Fruit fly (Drosophila melanogaster) whole organism, pupa: ENCODE results near the gene CG11771.

Experiments used
- CG14655 ChIP-seq: fragments of 200-800 bp; sonication (Bioruptor generic); optimal IDR thresholded peaks from 3 replicates; lab custom pipeline; 2017; ENCODE audit warnings: mild to moderate bottlenecking, missing biosample characterization, missing genetic modification reagents, missing genetic modification characterization
- CG34367 ChIP-seq: fragments of 200-800 bp; sonication (Bioruptor generic); optimal IDR thresholded peaks from 2 replicates; lab custom pipeline; 2018; ENCODE audit warnings: missing biosample characterization, mild to moderate bottlenecking, missing genetic modification characterization
- CG4496 ChIP-seq: fragments of 200-800 bp; sonication (Bioruptor generic); IDR thresholded peaks from 3 replicates; pipeline ENCODE4 v1.3.6; 2022; ENCODE audit warnings: missing biosample characterization, missing genetic modification characterization
- CG8159 ChIP-seq: fragments of 200-800 bp; sonication (Bioruptor generic); optimal IDR thresholded peaks from 3 replicates; lab custom pipeline; 2018; ENCODE audit warnings: missing biosample characterization, mild to moderate bottlenecking, missing genetic modification characterization, moderate library complexity
- CG8301 ChIP-seq: fragments of 200-800 bp; sonication (Bioruptor generic); optimal IDR thresholded peaks from 2 replicates; lab custom pipeline; 2018; ENCODE audit warnings: missing biosample characterization, mild to moderate bottlenecking, missing genetic modification characterization
- CG9948 ChIP-seq: fragments of 200-800 bp; sonication (Bioruptor generic); optimal IDR thresholded peaks from 2 replicates; lab custom pipeline; 2018; ENCODE audit warnings: missing biosample characterization, mild to moderate bottlenecking, missing genetic modification characterization, moderate library complexity
- EcR ChIP-seq: fragments of 200-800 bp; sonication (Bioruptor generic); optimal IDR thresholded peaks from 3 replicates; lab custom pipeline; 2019; ENCODE audit warnings: missing biosample characterization, missing genetic modification characterization, mild to moderate bottlenecking, moderate library complexity, missing genetic modification reagents
- Ets98B ChIP-seq: fragments of 200-800 bp; sonication (Bioruptor generic); IDR thresholded peaks from 2 replicates; pipeline ENCODE4 v1.3.6; 2022; ENCODE audit warnings: missing biosample characterization, missing genetic modification characterization
- Pif1A ChIP-seq: fragments of 200-800 bp; sonication (Bioruptor generic); optimal IDR thresholded peaks from 3 replicates; lab custom pipeline; 2016; ENCODE audit warnings: missing biosample characterization, missing genetic modification characterization
- Pif1B ChIP-seq: fragments of 200-800 bp; sonication (Bioruptor generic); optimal IDR thresholded peaks from 3 replicates; lab custom pipeline; 2016; ENCODE audit warnings: missing biosample characterization, missing genetic modification characterization
- fd96Ca ChIP-seq: fragments of 200-800 bp; sonication (Bioruptor generic); IDR thresholded peaks from 3 replicates; pipeline ENCODE4 v1.3.6; 2022; ENCODE audit warnings: missing biosample characterization, missing genetic modification characterization
- gl ChIP-seq: fragments of 200-800 bp; sonication (Bioruptor generic); optimal IDR thresholded peaks from 2 replicates; lab custom pipeline; 2018; ENCODE audit warnings: missing biosample characterization, mild to moderate bottlenecking, missing genetic modification characterization

DNA sequence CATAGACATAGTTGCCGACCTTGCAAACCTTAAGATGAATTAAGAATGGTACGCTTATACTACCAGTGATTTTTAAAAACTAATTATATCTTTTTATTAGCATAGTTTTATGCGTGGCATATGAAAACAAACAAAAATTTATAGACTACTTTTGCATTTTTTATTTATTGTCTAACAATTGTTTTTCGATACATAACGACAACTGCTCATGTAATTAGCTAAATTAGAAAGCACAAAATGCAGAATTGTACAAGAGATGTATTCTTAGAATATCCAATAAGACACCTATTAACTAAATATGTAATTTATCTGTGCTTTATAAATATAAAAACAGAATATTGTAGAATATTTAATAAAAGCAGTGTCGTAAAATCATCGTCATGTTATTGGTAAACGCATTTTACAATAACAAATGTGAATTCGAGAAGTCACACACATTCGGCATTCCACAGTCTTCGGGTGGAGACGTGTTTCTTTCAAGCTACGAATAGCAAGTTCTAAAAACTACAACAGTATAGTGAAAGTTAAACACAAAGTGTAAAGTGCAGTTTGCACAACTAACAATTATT is 5.0 kb upstream of the CG11771 start:
- TF ChIP-seq CG34367 (tag; lab: Kevin White, UChicago) (no peak), Pif1A (no peak), CG9948 (no peak), Ets98B (GFP tag; lab: Robert Waterston, UW) (no peak), Pif1B (GFP tag; lab: Kevin White, UChicago) (no peak), CG14655 (GFP tag; lab: Kevin White, UChicago) (no peak), CG4496 (GFP tag; lab: Robert Waterston, UW) (no peak), EcR (GFP tag; lab: Kevin White, UChicago) (no peak), CG8301 (tag; lab: Kevin White, UChicago) (no peak), fd96Ca (GFP tag; lab: Robert Waterston, UW) (no peak), CG8159 (no peak), gl (tag; lab: Kevin White, UChicago) (no peak)
